Worm (Caenorhabditis elegans) whole organism, L3 larva: ENCODE data around the gene H37A05.2.

Source experiments
- hmg-11 ChIP-seq: sonication (generic microtip); optimal IDR thresholded peaks from 2 replicates; lab custom pipeline; 2016; ENCODE audit warnings: missing genetic modification characterization, missing compliant biosample characterization
- jun-1 ChIP-seq: fragments of 150-350 bp; optimal IDR thresholded peaks from 2 replicates; lab custom pipeline; 2014; ENCODE audit warnings: missing biosample characterization, missing genetic modification reagents, missing genetic modification characterization
- mdl-1 ChIP-seq: fragments of 150-350 bp; optimal IDR thresholded peaks from 2 replicates; lab custom pipeline; 2014; ENCODE audit warnings: missing biosample characterization, missing genetic modification characterization
- mml-1 ChIP-seq: fragments of 150-350 bp; sonication (generic microtip); optimal IDR thresholded peaks from 3 replicates; lab custom pipeline; 2014; ENCODE audit warnings: missing biosample characterization, missing genetic modification characterization
- nfya-1 ChIP-seq: sonication (generic microtip); optimal IDR thresholded peaks from 2 replicates; lab custom pipeline; 2017; ENCODE audit warnings: missing genetic modification characterization, mild to moderate bottlenecking, missing compliant biosample characterization, antibody characterized with exemption, moderate library complexity; ENCODE audit not compliant: insufficient read depth
- nhr-23 ChIP-seq: fragments of 150-350 bp; optimal IDR thresholded peaks from 2 replicates; lab custom pipeline; 2014; ENCODE audit warnings: missing biosample characterization, missing genetic modification reagents, missing genetic modification characterization
- nhr-237 ChIP-seq: fragments of 150-350 bp; optimal IDR thresholded peaks from 2 replicates; lab custom pipeline; 2014; ENCODE audit warnings: missing biosample characterization, missing genetic modification characterization
- nhr-25 ChIP-seq: sonication (generic microtip); optimal IDR thresholded peaks from 2 replicates; lab custom pipeline; 2017; ENCODE audit warnings: missing biosample characterization, missing genetic modification characterization
- nhr-28 ChIP-seq: fragments of 150-350 bp; optimal IDR thresholded peaks from 2 replicates; lab custom pipeline; 2014; ENCODE audit warnings: missing biosample characterization, missing genetic modification characterization
- nhr-76 ChIP-seq: fragments of 150-350 bp; sonication (generic microtip); optimal IDR thresholded peaks from 5 replicates; lab custom pipeline; 2014; ENCODE audit warnings: missing biosample characterization, missing genetic modification characterization
- snpc-4 ChIP-seq: fragments of 150-350 bp; optimal IDR thresholded peaks from 2 replicates; lab custom pipeline; 2014; ENCODE audit warnings: missing biosample characterization, missing genetic modification characterization

DNA sequence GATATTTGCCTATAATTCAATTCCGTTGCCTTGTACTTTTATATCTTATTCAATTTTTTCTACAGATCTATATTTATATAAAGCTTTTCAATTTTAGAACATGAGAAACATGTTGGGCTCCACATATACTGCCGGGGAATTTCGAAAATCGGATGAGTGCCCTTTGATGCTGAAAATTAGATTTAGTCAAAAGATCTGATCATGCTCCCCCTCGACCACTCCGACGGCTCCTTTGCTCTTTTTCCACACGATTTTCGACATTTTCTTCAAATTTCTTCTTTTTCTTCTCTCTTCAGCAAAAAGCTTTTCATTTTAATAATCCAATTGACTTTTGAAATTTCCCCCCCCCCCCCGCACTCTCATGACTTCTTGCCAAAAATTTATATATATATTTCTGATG lies 47.4 kb upstream of the H37A05.2 start:
- TF ChIP-seq nhr-237 (tag; lab: Kevin White, UChicago) (no peak), nhr-25 (tag; lab: Kevin White, UChicago) (no peak), jun-1 (tag; lab: Kevin White, UChicago) (no peak), nhr-28 (tag; lab: Kevin White, UChicago) (no peak), nhr-76 (tag; lab: Kevin White, UChicago) (no peak), mml-1 (tag; lab: Kevin White, UChicago) (no peak), nfya-1 (tag; lab: Kevin White, UChicago) (no peak), mdl-1 (tag; lab: Kevin White, UChicago) (no peak), nhr-23 (no peak), snpc-4 (tag; lab: Kevin White, UChicago) (no peak), hmg-11 (tag; lab: Kevin White, UChicago) (no peak)
